Worm (Caenorhabditis elegans) whole organism, early embryonic: Measurements from ENCODE around the gene hach-1.

Experiments
- ama-1 ChIP-seq: fragments of 150-350 bp; optimal IDR thresholded peaks from 2 replicates; lab custom pipeline; 2014
- ceh-36 ChIP-seq: sonication (generic microtip); optimal IDR thresholded peaks from 2 replicates; lab custom pipeline; 2016; ENCODE audit warnings: missing genetic modification characterization, inconsistent platforms, missing compliant biosample characterization
- pes-1 ChIP-seq: fragments of 200-800 bp; sonication (Bioruptor generic); IDR thresholded peaks from 2 replicates; pipeline ENCODE4 v1.3.6; 2022; ENCODE audit warnings: missing genetic modification reagents, missing genetic modification characterization, missing compliant biosample characterization
- tra-4 ChIP-seq: sonication (generic microtip); optimal IDR thresholded peaks from 2 replicates; lab custom pipeline; 2017; ENCODE audit warnings: missing genetic modification characterization, missing compliant biosample characterization

- TF ChIP-seq tra-4: no peak
- no peak for TF ChIP-seq ceh-36 (tag; lab: Kevin White, UChicago)
- no peak for TF ChIP-seq ama-1
- TF ChIP-seq pes-1: no peak
Measured at ce11 chrIII:5573694-5574093, 18.4 kb downstream of the hach-1 start, which contains the start of gene molo-1.
